Worm (Caenorhabditis elegans) whole organism, L1 larva: ENCODE data around the gene hot-3.

ENCODE experiments used
- fkh-10 ChIP-seq: sonication (generic microtip); optimal IDR thresholded peaks from 2 replicates; lab custom pipeline; 2017; ENCODE audit warnings: missing biosample characterization, missing genetic modification reagents, missing genetic modification characterization
- hlh-4 ChIP-seq: sonication (generic microtip); optimal IDR thresholded peaks from 2 replicates; lab custom pipeline; 2016; ENCODE audit warnings: mild to moderate bottlenecking, missing genetic modification characterization, missing compliant biosample characterization

ce11 chrII:13931944-13932343, at the start of gene hot-3:
- TF ChIP-seq hlh-4 (tag; lab: Kevin White, UChicago) (no peak), fkh-10 (no peak)
